Worm (Caenorhabditis elegans): ENCODE results near the gene T19C4.1.

Gene T19C4.1

DNA sequence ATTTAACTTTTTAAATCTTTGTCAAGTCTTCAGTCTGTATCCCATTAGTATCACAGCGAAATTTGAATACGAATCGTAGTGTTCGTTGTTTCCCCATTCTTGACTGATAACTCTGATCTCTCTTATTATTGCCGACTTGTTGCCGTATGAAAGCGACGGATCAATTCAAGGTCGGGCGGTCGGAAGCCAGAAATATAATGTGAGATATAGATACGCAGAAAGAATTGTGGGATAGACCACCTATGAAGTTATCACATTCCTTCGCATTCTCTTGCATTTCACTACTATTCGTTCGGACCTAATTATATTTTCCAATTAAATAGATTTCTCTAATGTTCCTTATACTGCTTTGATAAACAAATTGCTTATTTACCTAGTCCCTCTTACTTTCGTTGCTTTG, 534 bp upstream of the T19C4.1 start:
- no peak for TF ChIP-seq nhr-47 (tag; optimal IDR thresholded peaks at IDR 0.05)
- TF ChIP-seq nhr-85 (tag): peak; percentile 79
- TF ChIP-seq elt-3 (tag; optimal IDR thresholded peaks at IDR 0.05): peak in 1 of 6 experiments; percentile 48
- peak; percentile 8 for TF ChIP-seq mep-1 (tag; optimal IDR thresholded peaks at IDR 0.05)
- peak; percentile 80 for TF ChIP-seq blmp-1 (tag; optimal IDR thresholded peaks at IDR 0.05)

DNA sequence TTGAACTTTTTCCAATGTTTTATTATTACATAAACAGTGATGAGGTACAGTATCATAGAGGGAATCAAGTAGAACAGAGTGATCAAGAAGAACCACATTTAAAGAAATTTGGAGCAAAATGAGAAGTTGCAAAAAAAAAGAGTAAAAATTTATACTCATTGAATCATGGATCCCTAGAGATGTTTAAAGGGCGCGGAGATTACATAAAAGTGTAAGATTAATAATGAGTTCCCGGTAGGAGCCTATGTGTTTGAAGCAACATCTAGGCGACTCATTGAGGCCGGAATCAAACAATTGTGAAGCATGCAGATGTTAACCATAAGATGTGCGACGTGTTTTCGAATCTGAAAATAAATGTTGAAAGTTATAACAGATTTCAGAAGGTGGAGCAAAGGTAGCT, 2.8 kb downstream of the T19C4.1 start, which contains the start of gene srg-39:
Gene srg-39 (minus strand): TSS at position 101 of the 400 bp plus-strand sequence.
- TF ChIP-seq ces-1 (GFP tag; optimal IDR thresholded peaks at IDR 0.05) (no peak), lin-13 (GFP tag; optimal IDR thresholded peaks at IDR 0.05) (no peak), nhr-90 (tag; optimal IDR thresholded peaks at IDR 0.05; ENCODE audit: poor library complexity) (no peak), elt-2 (tag; optimal IDR thresholded peaks at IDR 0.05) (no peak), Y116A8C.19 (tag; optimal IDR thresholded peaks at IDR 0.05; ENCODE audit: borderline replicate concordance) (no peak), aly-2 (tag; optimal IDR thresholded peaks at IDR 0.05) (no peak), unc-98 (GFP tag; IDR thresholded peaks at IDR 0.05) (no peak), hpl-2 (GFP tag; optimal IDR thresholded peaks at IDR 0.05) (no peak), mef-2 (tag; optimal IDR thresholded peaks at IDR 0.05) (no peak), hlh-17 (GFP tag; optimal IDR thresholded peaks at IDR 0.05; ENCODE audit: borderline replicate concordance) (no peak), ztf-4 (tag; optimal IDR thresholded peaks at IDR 0.05) (no peak), mep-1 (tag; optimal IDR thresholded peaks at IDR 0.05) (no peak)

ce11 chrV:11155553-11155952, 6.0 kb downstream of the T19C4.1 start, which contains the start of gene srg-38:
Gene srg-38, minus strand, starts transcription at chrV:11155653.
- TF ChIP-seq pag-3 (tag; optimal IDR thresholded peaks at IDR 0.05; ENCODE audit: borderline replicate concordance, insufficient read depth): no peak
- no peak for TF ChIP-seq elt-3 (tag; optimal IDR thresholded peaks at IDR 0.05)
- no peak for TF ChIP-seq fkh-8 (tag; optimal IDR thresholded peaks at IDR 0.05)
- no peak for TF ChIP-seq ceh-8 (GFP tag; optimal IDR thresholded peaks at IDR 0.05)
- no peak for TF ChIP-seq nhr-237 (tag; optimal IDR thresholded peaks at IDR 0.05)
- no peak for TF ChIP-seq dpl-1 (GFP tag; optimal IDR thresholded peaks at IDR 0.05)
- no peak for TF ChIP-seq irx-1 (tag; optimal IDR thresholded peaks at IDR 0.05)
- no peak for TF ChIP-seq Y116A8C.19 (tag; optimal IDR thresholded peaks at IDR 0.05; ENCODE audit: borderline replicate concordance)

DNA sequence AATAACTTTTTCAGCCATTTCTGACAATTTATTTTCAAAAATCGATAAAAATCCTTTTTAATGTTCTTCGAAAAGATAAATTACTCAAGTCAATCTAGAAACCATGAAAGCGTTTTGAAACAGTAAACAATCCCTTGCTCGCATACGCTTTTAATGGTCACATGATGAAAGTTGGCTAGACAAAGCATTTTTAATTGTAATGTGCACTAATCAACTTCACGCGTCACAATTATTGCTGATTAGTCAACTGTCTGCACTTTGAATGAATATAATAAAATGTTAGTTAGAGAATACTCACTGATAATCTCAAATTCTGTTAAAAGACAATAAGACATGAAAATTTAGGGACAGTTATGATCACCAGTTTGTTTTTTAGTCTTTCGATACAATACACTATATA, 7.1 kb downstream of the T19C4.1 start:
- TF ChIP-seq ceh-8 (GFP tag; optimal IDR thresholded peaks at IDR 0.05) (peak; percentile 93), mdl-1 (tag; optimal IDR thresholded peaks at IDR 0.05) (no peak)

- no peak for TF ChIP-seq ceh-88 (GFP tag; IDR thresholded peaks at IDR 0.05)
- no peak for TF ChIP-seq pax-3 (tag; optimal IDR thresholded peaks at IDR 0.05)
- no peak for TF ChIP-seq hlh-4 (tag; optimal IDR thresholded peaks at IDR 0.05)
- no peak for TF ChIP-seq swsn-7 (tag; optimal IDR thresholded peaks at IDR 0.05)
- TF ChIP-seq ceh-63 (GFP tag; optimal IDR thresholded peaks at IDR 0.05): no peak
- no peak for TF ChIP-seq vab-15 (tag; optimal IDR thresholded peaks at IDR 0.05)
- no peak for TF ChIP-seq elt-2 (tag; optimal IDR thresholded peaks at IDR 0.05)
- no peak for TF ChIP-seq fkh-10 (GFP tag; optimal IDR thresholded peaks at IDR 0.05)
- no peak for TF ChIP-seq hpl-2 (GFP tag; optimal IDR thresholded peaks at IDR 0.05)
- TF ChIP-seq lsy-2 (tag; optimal IDR thresholded peaks at IDR 0.05): no peak
- no peak for TF ChIP-seq elt-3 (tag; optimal IDR thresholded peaks at IDR 0.05)
- no peak for TF ChIP-seq mdl-1 (tag; optimal IDR thresholded peaks at IDR 0.05)
- no peak for TF ChIP-seq efl-3 (GFP tag; optimal IDR thresholded peaks at IDR 0.05)
- TF ChIP-seq ceh-8 (GFP tag; optimal IDR thresholded peaks at IDR 0.05): no peak
Measured at ce11 chrV:11157947-11158346, 8.4 kb downstream of the T19C4.1 start, which contains the start of gene srg-42. Gene srg-42, minus strand, starts transcription at chrV:11158047.

All from whole organism, L1 larva.